Fruit fly (Drosophila melanogaster) whole organism, embryonic: ENCODE results near the gene fru.

Source experiments
- Bteb2 ChIP-seq: fragments of 200-800 bp; sonication (Bioruptor generic); optimal IDR thresholded peaks from 2 replicates; lab custom pipeline; 2016; ENCODE audit warnings: missing biosample characterization, missing genetic modification characterization
- CG11085 ChIP-seq: fragments of 200-800 bp; sonication (Bioruptor generic); IDR thresholded peaks from 2 replicates; pipeline ENCODE4 v1.3.6; 2022; ENCODE audit warnings: missing biosample characterization, missing genetic modification characterization
- CG11093 ChIP-seq: fragments of 200-800 bp; sonication (Bioruptor generic); IDR thresholded peaks from 3 replicates; pipeline ENCODE4 v1.3.6; 2022; ENCODE audit warnings: missing biosample characterization, missing genetic modification characterization
- CG11695 ChIP-seq: fragments of 200-800 bp; sonication (Bioruptor generic); IDR thresholded peaks from 3 replicates; pipeline ENCODE4 v1.3.6; 2022; ENCODE audit warnings: missing biosample characterization, missing genetic modification characterization
- CG15269 ChIP-seq: fragments of 200-800 bp; sonication (Bioruptor generic); optimal IDR thresholded peaks from 2 replicates; lab custom pipeline; 2018; ENCODE audit warnings: missing biosample characterization, mild to moderate bottlenecking, missing genetic modification characterization, moderate library complexity
- CG1529 ChIP-seq: fragments of 200-800 bp; sonication (Bioruptor generic); optimal IDR thresholded peaks from 3 replicates; lab custom pipeline; 2018; ENCODE audit warnings: missing biosample characterization, missing genetic modification characterization
- CG17912 ChIP-seq: fragments of 200-800 bp; sonication (Bioruptor generic); optimal IDR thresholded peaks from 2 replicates; lab custom pipeline; 2018; ENCODE audit warnings: missing biosample characterization, mild to moderate bottlenecking, missing genetic modification characterization
- CG18476 ChIP-seq: fragments of 200-800 bp; sonication (Bioruptor generic); optimal IDR thresholded peaks from 2 replicates; lab custom pipeline; 2016; ENCODE audit warnings: missing biosample characterization, mild to moderate bottlenecking, missing genetic modification characterization
- CG2712 ChIP-seq: fragments of 200-800 bp; optimal IDR thresholded peaks from 3 replicates; lab custom pipeline; 2019; ENCODE audit warnings: missing biosample characterization, mild to moderate bottlenecking, missing genetic modification characterization, moderate library complexity
- CG32532 ChIP-seq: fragments of 200-800 bp; sonication (Bioruptor generic); IDR thresholded peaks from 2 replicates; pipeline ENCODE4 v1.3.6; 2022; ENCODE audit warnings: missing biosample characterization, missing genetic modification characterization
- CG32772 ChIP-seq: fragments of 200-800 bp; sonication (Bioruptor generic); IDR thresholded peaks from 2 replicates; pipeline ENCODE4 v1.3.6; 2022; ENCODE audit warnings: missing biosample characterization, missing genetic modification characterization
- CG42726 ChIP-seq: fragments of 200-800 bp; sonication (Bioruptor generic); IDR thresholded peaks from 2 replicates; pipeline ENCODE4 v1.3.6; 2022; ENCODE audit warnings: missing biosample characterization, missing genetic modification characterization; ENCODE audit not compliant: partially characterized antibody
- CG6272 ChIP-seq: fragments of 200-800 bp; sonication (Bioruptor generic); IDR thresholded peaks from 2 replicates; pipeline ENCODE4 v1.3.6; 2022; ENCODE audit warnings: missing biosample characterization, missing genetic modification characterization
- CG6654 ChIP-seq: fragments of 200-800 bp; sonication (Bioruptor generic); optimal IDR thresholded peaks from 2 replicates; lab custom pipeline; 2017; ENCODE audit warnings: missing biosample characterization, mild to moderate bottlenecking, missing genetic modification characterization
- CG8281 ChIP-seq: fragments of 200-800 bp; sonication (Bioruptor generic); optimal IDR thresholded peaks from 2 replicates; lab custom pipeline; 2018; ENCODE audit warnings: missing biosample characterization, mild to moderate bottlenecking, missing genetic modification characterization, moderate library complexity
- CG8944 ChIP-seq: fragments of 200-800 bp; sonication (Bioruptor generic); optimal IDR thresholded peaks from 3 replicates; lab custom pipeline; 2016; ENCODE audit warnings: missing biosample characterization, missing genetic modification characterization
- CG9727 ChIP-seq: fragments of 200-800 bp; sonication (Bioruptor generic); optimal IDR thresholded peaks from 3 replicates; lab custom pipeline; 2017; ENCODE audit warnings: missing biosample characterization, mild to moderate bottlenecking, missing genetic modification characterization
- Camta ChIP-seq: fragments of 200-800 bp; sonication (Bioruptor generic); optimal IDR thresholded peaks from 2 replicates; lab custom pipeline; 2016; ENCODE audit warnings: missing biosample characterization, missing genetic modification characterization
- Elba2 ChIP-seq: fragments of 200-800 bp; sonication (Bioruptor generic); optimal IDR thresholded peaks from 3 replicates; lab custom pipeline; 2016; ENCODE audit warnings: missing biosample characterization, missing genetic modification characterization
- Mes4 ChIP-seq: fragments of 200-800 bp; sonication (Bioruptor generic); optimal IDR thresholded peaks from 2 replicates; lab custom pipeline; 2016; ENCODE audit warnings: missing biosample characterization, missing genetic modification characterization
- Oaz ChIP-seq: fragments of 200-800 bp; sonication (Bioruptor generic); IDR thresholded peaks from 2 replicates; pipeline ENCODE4 v1.3.6; 2022; ENCODE audit warnings: missing biosample characterization, missing genetic modification characterization
- Pdp1 ChIP-seq, 2 experiments: fragments of 200-800 bp; sonication (Bioruptor generic); optimal IDR thresholded peaks; 3 replicates each; lab custom pipeline; 2016; ENCODE audit warnings: missing biosample characterization in 2 of 2, missing genetic modification characterization in 2 of 2, mild to moderate bottlenecking in 1 of 2, moderate library complexity in 1 of 2
- Sry-δ ChIP-seq: fragments of 200-800 bp; sonication (Bioruptor generic); optimal IDR thresholded peaks from 2 replicates; lab custom pipeline; 2016; ENCODE audit warnings: missing biosample characterization, missing genetic modification characterization
- Vsx1 ChIP-seq: fragments of 200-800 bp; sonication (Bioruptor generic); optimal IDR thresholded peaks from 2 replicates; lab custom pipeline; 2017; ENCODE audit warnings: missing biosample characterization, mild to moderate bottlenecking, missing genetic modification characterization, missing genetic modification reagents
- Xbp1 ChIP-seq: fragments of 200-800 bp; sonication (Bioruptor generic); optimal IDR thresholded peaks from 3 replicates; lab custom pipeline; 2016; ENCODE audit warnings: missing biosample characterization, mild to moderate bottlenecking, missing genetic modification characterization
- abd-A ChIP-seq: fragments of 200-800 bp; sonication (Bioruptor generic); optimal IDR thresholded peaks from 3 replicates; lab custom pipeline; 2019; ENCODE audit warnings: missing biosample characterization, mild to moderate bottlenecking, missing genetic modification characterization, moderate library complexity
- az2 ChIP-seq: fragments of 200-800 bp; sonication (Bioruptor generic); optimal IDR thresholded peaks from 3 replicates; lab custom pipeline; 2016; ENCODE audit warnings: missing biosample characterization, missing genetic modification characterization
- bcd ChIP-seq: fragments of 200-800 bp; sonication (Bioruptor generic); optimal IDR thresholded peaks from 2 replicates; lab custom pipeline; 2017; ENCODE audit warnings: missing biosample characterization, mild to moderate bottlenecking, missing genetic modification characterization
- crol ChIP-seq: fragments of 200-800 bp; sonication (Bioruptor generic); IDR thresholded peaks from 2 replicates; pipeline ENCODE4 v1.3.6; 2022; ENCODE audit warnings: missing biosample characterization, missing genetic modification characterization
- cwo ChIP-seq: fragments of 200-800 bp; sonication (Bioruptor generic); optimal IDR thresholded peaks from 3 replicates; lab custom pipeline; 2017; ENCODE audit warnings: missing biosample characterization, missing genetic modification characterization, mild to moderate bottlenecking, moderate library complexity, missing genetic modification reagents
- dimm ChIP-seq: fragments of 200-800 bp; sonication (Bioruptor generic); IDR thresholded peaks from 2 replicates; pipeline ENCODE4 v1.3.6; 2022; ENCODE audit warnings: missing biosample characterization, missing genetic modification characterization
- eyg ChIP-seq: fragments of 200-800 bp; sonication (Bioruptor generic); optimal IDR thresholded peaks from 3 replicates; lab custom pipeline; 2016; ENCODE audit warnings: missing biosample characterization, missing genetic modification characterization
- fu2 ChIP-seq: fragments of 200-800 bp; sonication (Bioruptor generic); optimal IDR thresholded peaks from 2 replicates; lab custom pipeline; 2016; ENCODE audit warnings: missing biosample characterization, missing genetic modification characterization
- gem ChIP-seq: fragments of 200-800 bp; sonication (Bioruptor generic); optimal IDR thresholded peaks from 2 replicates; lab custom pipeline; 2019; ENCODE audit warnings: missing biosample characterization, mild to moderate bottlenecking, missing genetic modification characterization, moderate library complexity
- gsb-n ChIP-seq: fragments of 200-800 bp; sonication (Bioruptor generic); optimal IDR thresholded peaks from 3 replicates; lab custom pipeline; 2018; ENCODE audit warnings: missing biosample characterization, mild to moderate bottlenecking, missing genetic modification characterization
- jigr1 ChIP-seq: fragments of 200-800 bp; sonication (Bioruptor generic); IDR thresholded peaks from 3 replicates; pipeline ENCODE4 v1.3.6; 2022; ENCODE audit warnings: missing biosample characterization, missing genetic modification characterization
- kni ChIP-seq: fragments of 200-800 bp; sonication (Bioruptor generic); optimal IDR thresholded peaks from 3 replicates; lab custom pipeline; 2017; ENCODE audit warnings: mild to moderate bottlenecking, missing biosample characterization, missing genetic modification reagents, missing genetic modification characterization
- luna ChIP-seq: fragments of 200-800 bp; sonication (Bioruptor generic); optimal IDR thresholded peaks from 2 replicates; lab custom pipeline; 2016; ENCODE audit warnings: missing biosample characterization, missing genetic modification characterization
- mirr ChIP-seq: fragments of 200-800 bp; sonication (Bioruptor generic); optimal IDR thresholded peaks from 3 replicates; lab custom pipeline; 2018; ENCODE audit warnings: missing biosample characterization, mild to moderate bottlenecking, missing genetic modification characterization
- p53 ChIP-seq: fragments of 200-800 bp; sonication (Bioruptor generic); optimal IDR thresholded peaks from 2 replicates; lab custom pipeline; 2016; ENCODE audit warnings: missing biosample characterization, missing genetic modification characterization
- pan ChIP-seq, 4 experiments: fragments of >200 bp in 3 of 4; fragments of 200-800 bp in 1 of 4; sonication (Bioruptor generic) in 1 of 4; optimal IDR thresholded peaks in 3 of 4; IDR thresholded peaks in 1 of 4; 2 replicates each; pipeline versions ENCODE4 v1.3.6 to Lab custom; 2017 to 2022; ENCODE audit warnings: missing biosample characterization in 2 of 4, missing genetic modification characterization in 2 of 4, mixed read lengths in 1 of 4
- schlank ChIP-seq: fragments of 200-800 bp; sonication (Bioruptor generic); optimal IDR thresholded peaks from 2 replicates; lab custom pipeline; 2018; ENCODE audit warnings: missing biosample characterization, mild to moderate bottlenecking, missing genetic modification characterization
- scrt ChIP-seq: fragments of 200-800 bp; sonication (Bioruptor generic); optimal IDR thresholded peaks from 2 replicates; lab custom pipeline; 2018; ENCODE audit warnings: missing biosample characterization, mild to moderate bottlenecking, missing genetic modification characterization, moderate library complexity
- slbo ChIP-seq: fragments of 200-800 bp; sonication (Bioruptor generic); IDR thresholded peaks from 2 replicates; pipeline ENCODE4 v1.3.6; 2022; ENCODE audit warnings: missing biosample characterization, missing genetic modification characterization
- slp2 ChIP-seq: fragments of 200-800 bp; sonication (Bioruptor generic); optimal IDR thresholded peaks from 2 replicates; lab custom pipeline; 2016; ENCODE audit warnings: missing biosample characterization, missing genetic modification characterization
- tup ChIP-seq: fragments of 200-800 bp; sonication (Bioruptor generic); optimal IDR thresholded peaks from 2 replicates; lab custom pipeline; 2016; ENCODE audit warnings: missing biosample characterization, mild to moderate bottlenecking, missing genetic modification characterization, moderate library complexity
- unc-4 ChIP-seq: fragments of 200-800 bp; sonication (Bioruptor generic); IDR thresholded peaks from 2 replicates; pipeline ENCODE4 v1.3.6; 2022; ENCODE audit warnings: missing biosample characterization, missing genetic modification characterization; ENCODE audit not compliant: partially characterized antibody
- wek ChIP-seq: fragments of 200-800 bp; sonication (Bioruptor generic); optimal IDR thresholded peaks from 3 replicates; lab custom pipeline; 2018; ENCODE audit warnings: missing biosample characterization, mild to moderate bottlenecking, missing genetic modification characterization, moderate library complexity
- yki ChIP-seq: fragments of >200 bp; optimal IDR thresholded peaks from 3 replicates; lab custom pipeline; 2018

fru gene

dm6 chr3R:18396801-18397604 lies 148.4 kb downstream of the fru start, which contains the start of gene Vti1b (continued):
- peak; percentile 87 for TF ChIP-seq jigr1
- peak; percentile 93 for TF ChIP-seq CG1529 (GFP tag; lab: Kevin White, UChicago)
- TF ChIP-seq schlank (tag; lab: Kevin White, UChicago), result peak; percentile 9
- peak; percentile 93 for TF ChIP-seq crol
- TF ChIP-seq gsb-n, result peak; percentile 90
- TF ChIP-seq CG15269 (tag; lab: Kevin White, UChicago), result peak; percentile 93
- peak; percentile 58 for TF ChIP-seq abd-A (tag; lab: Kevin White, UChicago)
- peak; percentile 81 for TF ChIP-seq luna (GFP tag; lab: Kevin White, UChicago)
- TF ChIP-seq CG32772 (GFP tag; lab: Robert Waterston, UW), result peak; percentile 91
- peak; percentile 93 for TF ChIP-seq CG11093
- peak; percentile 80 for TF ChIP-seq Camta
- TF ChIP-seq CG6654 (GFP tag; lab: Kevin White, UChicago), result peak; percentile 81
- peak; percentile 93 for TF ChIP-seq slp2 (GFP tag; lab: Kevin White, UChicago)
- TF ChIP-seq eyg, result peak; percentile 72
- TF ChIP-seq Pdp1 (GFP tag; optimal IDR thresholded peaks at IDR 0.05; lab: Kevin White, UChicago), result peak; percentile 86 to 94
- TF ChIP-seq unc-4 (GFP tag; lab: Robert Waterston, UW), result no peak
- TF ChIP-seq CG11085 (GFP tag; lab: Robert Waterston, UW), result peak; percentile 85
- TF ChIP-seq pan (optimal IDR thresholded peaks at IDR 0.05; lab: Kevin White, UChicago), result no peak
- peak in 1 of 2 experiments; percentile 95 for TF ChIP-seq pan (GFP tag; optimal IDR thresholded peaks at IDR 0.05 in 1 of 2, IDR thresholded peaks at IDR 0.05 in 1 of 2)
- TF ChIP-seq yki (lab: Kevin White, UChicago), result peak; percentile 41
- peak; percentile 74 for TF ChIP-seq CG8281 (tag; lab: Kevin White, UChicago)
- peak; percentile 63 for TF ChIP-seq Sry-δ (GFP tag; lab: Kevin White, UChicago)
- peak; percentile 79 for TF ChIP-seq tup (GFP tag; lab: Kevin White, UChicago)
- peak; percentile 63 for TF ChIP-seq Elba2 (GFP tag; lab: Kevin White, UChicago)
- TF ChIP-seq cwo (GFP tag; lab: Kevin White, UChicago), result peak; percentile 95
- peak; percentile 87 for TF ChIP-seq CG32532 (GFP tag; lab: Robert Waterston, UW)
- peak; percentile 91 for TF ChIP-seq CG18476
- TF ChIP-seq p53 (GFP tag; lab: Kevin White, UChicago), result peak; percentile 38
- TF ChIP-seq fu2 (GFP tag; lab: Kevin White, UChicago), result peak; percentile 84
- peak; percentile 95 for TF ChIP-seq CG9727 (GFP tag; lab: Kevin White, UChicago)
- TF ChIP-seq CG2712 (tag; lab: Kevin White, UChicago), result peak; percentile 97
- TF ChIP-seq CG42726 (GFP tag; lab: Robert Waterston, UW), result no peak
- TF ChIP-seq slbo (GFP tag; lab: Robert Waterston, UW), result peak; percentile 95
- TF ChIP-seq CG8944 (GFP tag; lab: Kevin White, UChicago), result peak; percentile 91
- peak; percentile 89 for TF ChIP-seq scrt (GFP tag; lab: Kevin White, UChicago)
- TF ChIP-seq CG6272, result peak; percentile 88
- TF ChIP-seq gem (tag; lab: Kevin White, UChicago), result peak; percentile 95
- peak; percentile 69 for TF ChIP-seq mirr (GFP tag; lab: Kevin White, UChicago)
- peak; percentile 90 for TF ChIP-seq Bteb2 (GFP tag; lab: Kevin White, UChicago)
- peak; percentile 95 for TF ChIP-seq kni (GFP tag; lab: Kevin White, UChicago)
- TF ChIP-seq Xbp1 (GFP tag; lab: Kevin White, UChicago), result peak; percentile 96
- TF ChIP-seq CG17912 (GFP tag; lab: Kevin White, UChicago), result peak; percentile 60
- TF ChIP-seq bcd, result peak; percentile 94
- peak; percentile 79 for TF ChIP-seq Oaz (GFP tag; lab: Robert Waterston, UW)
- TF ChIP-seq Mes4, result peak; percentile 90
- peak; percentile 60 for TF ChIP-seq wek (GFP tag; lab: Kevin White, UChicago)
- peak; percentile 81 for TF ChIP-seq dimm
- TF ChIP-seq Vsx1, result peak; percentile 87
- peak; percentile 91 for TF ChIP-seq CG11695 (GFP tag; lab: Robert Waterston, UW)
- TF ChIP-seq az2, result peak; percentile 96
